Fruit fly (Drosophila melanogaster): ENCODE results near the gene CG5282.

- TF ChIP-seq insv (optimal IDR thresholded peaks at IDR 0.05) (no peak), h (optimal IDR thresholded peaks at IDR 0.05) (no peak), psq (optimal IDR thresholded peaks at IDR 0.05) (no peak), Sin3A (optimal IDR thresholded peaks at IDR 0.05) (no peak)
These were observed 27.2 kb upstream of the CG5282 start, which contains the start of gene CG5199 for dm6 chr3L:20452813-20453682.

All from Kc167 (cell line).